Worm (Caenorhabditis elegans): Measurements from ENCODE around the gene tmed-10.

DNA sequence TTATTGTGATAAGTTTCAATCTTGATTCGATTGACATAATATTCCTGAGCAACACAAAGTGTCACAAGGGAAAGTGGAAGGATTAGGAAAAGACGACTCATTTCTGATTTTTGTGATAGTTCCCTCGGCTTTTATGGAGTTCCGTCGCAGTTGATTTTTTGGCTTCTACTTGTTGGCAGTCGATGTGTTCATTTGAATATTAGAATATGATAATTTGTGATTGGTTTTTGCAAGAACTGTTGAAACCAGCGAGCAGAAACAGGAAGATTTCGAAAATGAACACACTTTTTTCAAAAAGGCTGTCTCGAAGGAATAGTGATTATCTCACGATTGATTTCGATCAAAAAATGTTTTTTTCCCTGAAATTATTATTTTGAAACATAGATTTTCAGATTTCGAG lies 7.4 kb upstream of the tmed-10 start, which contains the start of gene T02E9.6:
- TF ChIP-seq ceh-39 (tag; optimal IDR thresholded peaks at IDR 0.05) (no peak), unc-39 (tag; optimal IDR thresholded peaks at IDR 0.05) (no peak)
